Fruit fly (Drosophila melanogaster): ENCODE measurements around the gene Asciz.

The Asciz gene

dm6 chr3L:3198447-3199402, 32.7 kb upstream of the Asciz start, which contains the start of the genes CG32276 and gry (continued):
- TF ChIP-seq ci (GFP tag; IDR thresholded peaks at IDR 0.05) (peak; percentile 66; the same call in 2 of the 3 replicates), phol (tag; optimal IDR thresholded peaks at IDR 0.05) (peak; percentile 90), Taf1 (GFP tag; IDR thresholded peaks at IDR 0.05) (peak; percentile 49; the same call in 1 of the 2 replicates), disco-r (GFP tag; optimal IDR thresholded peaks at IDR 0.05) (peak; percentile 80), CG33557 (GFP tag; optimal IDR thresholded peaks at IDR 0.05) (peak; percentile 54), az2 (GFP tag; optimal IDR thresholded peaks at IDR 0.05) (peak; percentile 79), CG3065 (GFP tag; optimal IDR thresholded peaks at IDR 0.05) (peak; percentile 50), dpn (GFP tag; optimal IDR thresholded peaks at IDR 0.05) (peak; percentile 76 to 81), ATbp (GFP tag; optimal IDR thresholded peaks at IDR 0.05) (no peak), CG2120 (GFP tag; optimal IDR thresholded peaks at IDR 0.05) (peak; percentile 90), Hand (GFP tag; optimal IDR thresholded peaks at IDR 0.05) (no peak), CG30403 (GFP tag; optimal IDR thresholded peaks at IDR 0.05) (peak; percentile 84), CG1024 (GFP tag; IDR thresholded peaks at IDR 0.05) (peak; percentile 46; the same call in 1 of the 2 replicates), z (GFP tag; IDR thresholded peaks at IDR 0.05) (0 out of 3 replicates have a peak, but pooled peaks have one; percentile 34), CG43689 (GFP tag; IDR thresholded peaks at IDR 0.05) (no peak), Lim3 (GFP tag; IDR thresholded peaks at IDR 0.05) (no peak), CG34422 (GFP tag; IDR thresholded peaks at IDR 0.05) (peak; percentile 73), CG11456 (GFP tag; IDR thresholded peaks at IDR 0.05) (peak; percentile 82), CG4820 (GFP tag; optimal IDR thresholded peaks at IDR 0.05) (peak; percentile 77), Med (GFP tag) (peak; percentile 97), tup (GFP tag; optimal IDR thresholded peaks at IDR 0.05) (peak; percentile 63), trem (tag; optimal IDR thresholded peaks at IDR 0.05) (peak; percentile 91), crol (GFP tag; IDR thresholded peaks at IDR 0.05) (no peak), D19A (tag; optimal IDR thresholded peaks at IDR 0.05) (no peak), crp (GFP tag; optimal IDR thresholded peaks at IDR 0.05) (peak in 1 of 2 experiments; percentile 60), croc (GFP tag; conservative IDR thresholded peaks at IDR 0.05) (no peak), Aef1 (GFP tag; IDR thresholded peaks at IDR 0.05) (peak; percentile 70), p53 (GFP tag; optimal IDR thresholded peaks at IDR 0.05) (peak; percentile 58), Dip2 (GFP tag; IDR thresholded peaks at IDR 0.05) (no peak), fru (optimal IDR thresholded peaks at IDR 0.05) (no peak), HmgD (GFP tag; optimal IDR thresholded peaks at IDR 0.05) (peak; percentile 65), CG1602 (GFP tag; optimal IDR thresholded peaks at IDR 0.05) (peak; percentile 66), sima (GFP tag; optimal IDR thresholded peaks at IDR 0.05) (no peak), hbn (GFP tag; IDR thresholded peaks at IDR 0.05; ENCODE audit: partially characterized antibody) (peak; percentile 26; the same call in 1 of the 2 replicates), Bgb (GFP tag; IDR thresholded peaks at IDR 0.05; ENCODE audit: partially characterized antibody) (no peak; the same call in 1 of the 2 replicates), run (tag; optimal IDR thresholded peaks at IDR 0.05) (no peak), CG32772 (GFP tag; IDR thresholded peaks at IDR 0.05) (peak; percentile 73), Atf-2 (GFP tag; optimal IDR thresholded peaks at IDR 0.05) (peak; percentile 81), CG4854 (GFP tag; optimal IDR thresholded peaks at IDR 0.05) (no peak), tio (GFP tag; optimal IDR thresholded peaks at IDR 0.05) (no peak), Bdp1 (GFP tag; optimal IDR thresholded peaks at IDR 0.05) (peak; percentile 65), klu (GFP tag; IDR thresholded peaks at IDR 0.05) (peak; percentile 46; the same call in 1 of the 2 replicates), PHDP (tag; optimal IDR thresholded peaks at IDR 0.05) (no peak), CG6854 (GFP tag; optimal IDR thresholded peaks at IDR 0.05) (peak; percentile 29), Fer2 (tag; optimal IDR thresholded peaks at IDR 0.05) (peak; percentile 42), CG7745 (tag; optimal IDR thresholded peaks at IDR 0.05) (no peak), amos (GFP tag; IDR thresholded peaks at IDR 0.05; ENCODE audit: partially characterized antibody) (no peak; the same call in 1 of the 2 replicates), otp (GFP tag; IDR thresholded peaks at IDR 0.05) (peak; percentile 54; the same call in 1 of the 3 replicates), Jarid2 (GFP tag; optimal IDR thresholded peaks at IDR 0.05) (peak; percentile 50)
